Worm (Caenorhabditis elegans) whole organism, dauer: ENCODE data around the gene Y22D7AR.6.

Experiments
- unc-62 ChIP-seq: sonication (generic microtip); optimal IDR thresholded peaks from 2 replicates; lab custom pipeline; 2017; ENCODE audit warnings: missing biosample characterization, missing genetic modification reagents, missing genetic modification characterization

Gene Y22D7AR.6

ce11 chrIII:1676588-1676987 lies at the start of gene Y22D7AR.6:
Y22D7AR.6 (minus strand) TSS chrIII:1676721.
- no peak for TF ChIP-seq unc-62 (GFP tag; lab: Kevin White, UChicago)

- TF ChIP-seq unc-62 (GFP tag; lab: Kevin White, UChicago) = no peak
Observed at ce11 chrIII:1718800-1719199, 42.3 kb upstream of the Y22D7AR.6 start.

- TF ChIP-seq unc-62 (GFP tag; lab: Kevin White, UChicago) = no peak
Observed at ce11 chrIII:1717772-1718171, 41.3 kb upstream of the Y22D7AR.6 start.

ce11 chrIII:1713991-1714611 lies 37.6 kb upstream of the Y22D7AR.6 start:
- no peak for TF ChIP-seq unc-62 (GFP tag; lab: Kevin White, UChicago)

ce11 chrIII:1705799-1706198 lies 29.3 kb upstream of the Y22D7AR.6 start, which contains the start of the genes fbxa-13 and Y22D7AR.2:
fbxa-13 (minus strand) TSS chrIII:1705899.
Y22D7AR.2 (plus strand) TSS chrIII:1705946.
- no peak for TF ChIP-seq unc-62 (GFP tag; lab: Kevin White, UChicago)

ce11 chrIII:1705331-1705730 lies 28.8 kb upstream of the Y22D7AR.6 start:
- no peak for TF ChIP-seq unc-62 (GFP tag; lab: Kevin White, UChicago)

ce11 chrIII:1704020-1704419 lies 27.5 kb upstream of the Y22D7AR.6 start:
- no peak for TF ChIP-seq unc-62 (GFP tag; lab: Kevin White, UChicago)

ce11 chrIII:1702337-1702736 lies 25.8 kb upstream of the Y22D7AR.6 start, which contains the start of gene spex-3:
spex-3 (minus strand) TSS chrIII:1702437.
- no peak for TF ChIP-seq unc-62 (GFP tag; lab: Kevin White, UChicago)

- no peak for TF ChIP-seq unc-62 (GFP tag; lab: Kevin White, UChicago)
Observed at ce11 chrIII:1698842-1699241, 22.3 kb upstream of the Y22D7AR.6 start, which contains the start of gene fbxa-74. fbxa-74 (minus strand) TSS chrIII:1698986.

ce11 chrIII:1695006-1695405 lies 18.5 kb upstream of the Y22D7AR.6 start, which contains the start of gene srd-64:
srd-64 (minus strand) TSS chrIII:1695106.
- TF ChIP-seq unc-62 (GFP tag; lab: Kevin White, UChicago) = no peak

- no peak for TF ChIP-seq unc-62 (GFP tag; lab: Kevin White, UChicago)
Observed at ce11 chrIII:1689927-1690326, 13.4 kb upstream of the Y22D7AR.6 start, which contains the start of gene Y22D7AR.14. Y22D7AR.14 (minus strand) TSS chrIII:1690027.

- no peak for TF ChIP-seq unc-62 (GFP tag; lab: Kevin White, UChicago)
Observed at ce11 chrIII:1687999-1688398, 11.5 kb upstream of the Y22D7AR.6 start, which contains the start of gene Y22D7AR.7. Y22D7AR.7 (minus strand) TSS chrIII:1688099.

ce11 chrIII:1682262-1682661 lies 5.7 kb upstream of the Y22D7AR.6 start:
- TF ChIP-seq unc-62 (GFP tag; lab: Kevin White, UChicago) = no peak

- TF ChIP-seq unc-62 (GFP tag; lab: Kevin White, UChicago) = no peak
Observed at ce11 chrIII:1680996-1681395, 4.5 kb upstream of the Y22D7AR.6 start.

- TF ChIP-seq unc-62 (GFP tag; lab: Kevin White, UChicago) = no peak
Observed at ce11 chrIII:1680393-1680792, 3.9 kb upstream of the Y22D7AR.6 start.

ce11 chrIII:1678671-1679070 lies 2.1 kb upstream of the Y22D7AR.6 start:
- TF ChIP-seq unc-62 (GFP tag; lab: Kevin White, UChicago) = no peak

- no peak for TF ChIP-seq unc-62 (GFP tag; lab: Kevin White, UChicago)
Observed at ce11 chrIII:1674760-1675159, 1.8 kb downstream of the Y22D7AR.6 start.
